Worm (Caenorhabditis elegans) whole organism, late embryonic: Measurements from ENCODE around the gene bcat-1.
A peak's percentile ranks its signal among the peaks of the same experiment; 100 is the strongest.

Source experiments
- C08G9.2 ChIP-seq: sonication (generic microtip); optimal IDR thresholded peaks from 2 replicates; lab custom pipeline; 2016; ENCODE audit warnings: mild to moderate bottlenecking, missing genetic modification characterization, moderate library complexity, missing compliant biosample characterization
- C38D4.7 ChIP-seq: fragments of 200-800 bp; sonication (Bioruptor generic); optimal IDR thresholded peaks from 2 replicates; lab custom pipeline; 2018; ENCODE audit warnings: mild to moderate bottlenecking, missing genetic modification characterization, moderate library complexity, missing compliant biosample characterization
- F13H6.1 ChIP-seq: sonication (generic microtip); optimal IDR thresholded peaks from 2 replicates; lab custom pipeline; 2016; ENCODE audit warnings: missing genetic modification characterization, missing compliant biosample characterization
- K02D7.2 ChIP-seq: sonication (generic microtip); optimal IDR thresholded peaks from 2 replicates; lab custom pipeline; 2017; ENCODE audit warnings: mild to moderate bottlenecking, missing genetic modification characterization, missing compliant biosample characterization
- K09A11.1 ChIP-seq: sonication (generic microtip); optimal IDR thresholded peaks from 2 replicates; lab custom pipeline; 2017; ENCODE audit warnings: antibody characterized with exemption, mild to moderate bottlenecking, missing genetic modification characterization, missing compliant biosample characterization; ENCODE audit not compliant: insufficient read depth
- T23F11.4 ChIP-seq: fragments of 200-800 bp; sonication (Bioruptor generic); optimal IDR thresholded peaks from 2 replicates; lab custom pipeline; 2018; ENCODE audit warnings: mild to moderate bottlenecking, missing genetic modification characterization, missing compliant biosample characterization
- Y22D7AL.16 ChIP-seq: sonication (generic microtip); optimal IDR thresholded peaks from 2 replicates; lab custom pipeline; 2016; ENCODE audit warnings: missing genetic modification characterization, missing compliant biosample characterization
- ama-1 ChIP-seq: fragments of 150-350 bp; optimal IDR thresholded peaks from 2 replicates; lab custom pipeline; 2014
- ceh-14 ChIP-seq: sonication (generic microtip); optimal IDR thresholded peaks from 2 replicates; lab custom pipeline; 2016; ENCODE audit warnings: missing genotype, missing genetic modification characterization, missing compliant biosample characterization
- ceh-18 ChIP-seq: sonication (generic microtip); optimal IDR thresholded peaks from 2 replicates; lab custom pipeline; 2016; ENCODE audit warnings: missing genetic modification characterization, missing compliant biosample characterization
- ceh-22 ChIP-seq: sonication (generic microtip); optimal IDR thresholded peaks from 2 replicates; lab custom pipeline; 2017; ENCODE audit warnings: missing biosample characterization, missing genetic modification characterization
- ceh-24 ChIP-seq: sonication (generic microtip); optimal IDR thresholded peaks from 2 replicates; lab custom pipeline; 2016; ENCODE audit warnings: mild to moderate bottlenecking, missing genetic modification characterization, missing compliant biosample characterization
- ceh-30 ChIP-seq: fragments of 150-350 bp; optimal IDR thresholded peaks from 2 replicates; lab custom pipeline; 2014; ENCODE audit warnings: missing biosample characterization, missing genetic modification characterization
- ceh-34 ChIP-seq: sonication (generic microtip); optimal IDR thresholded peaks from 2 replicates; lab custom pipeline; 2016; ENCODE audit warnings: mild to moderate bottlenecking, missing genetic modification characterization, missing compliant biosample characterization
- ceh-45 ChIP-seq: fragments of 200-800 bp; sonication (Bioruptor generic); IDR thresholded peaks from 2 replicates; pipeline ENCODE4 v1.3.6; 2022; ENCODE audit warnings: missing genetic modification reagents, missing genetic modification characterization, missing compliant biosample characterization
- che-1 ChIP-seq: sonication (generic microtip); optimal IDR thresholded peaks from 2 replicates; lab custom pipeline; 2016; ENCODE audit warnings: mild to moderate bottlenecking, missing genetic modification characterization, missing compliant biosample characterization
- dmd-4 ChIP-seq: sonication (generic microtip); optimal IDR thresholded peaks from 2 replicates; lab custom pipeline; 2016; ENCODE audit warnings: borderline replicate concordance, missing genetic modification characterization, missing compliant biosample characterization
- ets-4 ChIP-seq: sonication (generic microtip); optimal IDR thresholded peaks from 2 replicates; lab custom pipeline; 2016; ENCODE audit warnings: missing genetic modification characterization, missing compliant biosample characterization
- eyg-1 ChIP-seq: sonication (generic microtip); optimal IDR thresholded peaks from 2 replicates; lab custom pipeline; 2016; ENCODE audit warnings: missing genotype, missing genetic modification characterization, missing compliant biosample characterization
- fkh-10 ChIP-seq: fragments of 150-350 bp; optimal IDR thresholded peaks from 2 replicates; lab custom pipeline; 2014; ENCODE audit warnings: missing biosample characterization, missing genetic modification reagents, missing genetic modification characterization
- fkh-6 ChIP-seq: sonication (generic microtip); optimal IDR thresholded peaks from 2 replicates; lab custom pipeline; 2016; ENCODE audit warnings: missing genetic modification characterization, missing compliant biosample characterization
- hlh-13 ChIP-seq: fragments of 200-800 bp; sonication (Bioruptor generic); optimal IDR thresholded peaks from 2 replicates; lab custom pipeline; 2018; ENCODE audit warnings: mild to moderate bottlenecking, missing genetic modification characterization, missing compliant biosample characterization
- hlh-30 ChIP-seq: sonication (generic microtip); optimal IDR thresholded peaks from 2 replicates; lab custom pipeline; 2017; ENCODE audit warnings: antibody characterized with exemption, missing genetic modification characterization, missing compliant biosample characterization; ENCODE audit not compliant: insufficient read depth
- lim-6 ChIP-seq: sonication (generic microtip); optimal IDR thresholded peaks from 2 replicates; lab custom pipeline; 2016; ENCODE audit warnings: missing genetic modification characterization, missing compliant biosample characterization
- madf-2 ChIP-seq: sonication (generic microtip); optimal IDR thresholded peaks from 2 replicates; lab custom pipeline; 2017; ENCODE audit warnings: missing genetic modification characterization, missing compliant biosample characterization
- nhr-11 ChIP-seq: fragments of 150-350 bp; optimal IDR thresholded peaks from 2 replicates; lab custom pipeline; 2014; ENCODE audit warnings: missing biosample characterization, missing genetic modification characterization
- nhr-232 ChIP-seq: sonication (generic microtip); optimal IDR thresholded peaks from 2 replicates; lab custom pipeline; 2016; ENCODE audit warnings: missing genetic modification characterization, missing compliant biosample characterization
- pag-3 ChIP-seq: sonication (generic microtip); optimal IDR thresholded peaks from 2 replicates; lab custom pipeline; 2016; ENCODE audit warnings: missing compliant biosample characterization, missing genetic modification characterization, borderline replicate concordance
- pat-9 ChIP-seq: fragments of 200-800 bp; sonication (Bioruptor generic); optimal IDR thresholded peaks from 2 replicates; lab custom pipeline; 2018; ENCODE audit warnings: mild to moderate bottlenecking, missing genetic modification characterization, moderate library complexity, missing compliant biosample characterization
- pha-2 ChIP-seq: sonication (generic microtip); optimal IDR thresholded peaks from 2 replicates; lab custom pipeline; 2017; ENCODE audit warnings: mild to moderate bottlenecking, missing genetic modification characterization, missing compliant biosample characterization
- pha-4 ChIP-seq: fragments of 150-350 bp; optimal IDR thresholded peaks from 2 replicates; lab custom pipeline; 2018; ENCODE audit warnings: missing biosample characterization, missing genetic modification reagents, missing genetic modification characterization
- pros-1 ChIP-seq: fragments of 150-350 bp; optimal IDR thresholded peaks from 2 replicates; lab custom pipeline; 2014; ENCODE audit warnings: missing biosample characterization, missing genetic modification reagents, missing genetic modification characterization
- sdc-2 ChIP-seq: sonication (generic microtip); optimal IDR thresholded peaks from 2 replicates; lab custom pipeline; 2016; ENCODE audit warnings: missing genotype, missing genetic modification characterization, missing compliant biosample characterization
- sox-4 ChIP-seq: sonication (generic microtip); optimal IDR thresholded peaks from 2 replicates; lab custom pipeline; 2017; ENCODE audit warnings: mild to moderate bottlenecking, missing genetic modification characterization, inconsistent platforms, missing compliant biosample characterization
- tbx-2 ChIP-seq: sonication (generic microtip); optimal IDR thresholded peaks from 2 replicates; lab custom pipeline; 2016; ENCODE audit warnings: missing genetic modification characterization, missing compliant biosample characterization
- ttx-3 ChIP-seq: sonication (generic microtip); optimal IDR thresholded peaks from 2 replicates; lab custom pipeline; 2016; ENCODE audit warnings: missing genetic modification reagents, missing genetic modification characterization, missing compliant biosample characterization
- unc-3 ChIP-seq, 2 experiments: fragments of 200-800 bp in 1 of 2; sonication (Bioruptor generic) in 1 of 2; sonication (generic microtip) in 1 of 2; conservative IDR thresholded peaks in 1 of 2; optimal IDR thresholded peaks in 1 of 2; 2 replicates each; pipeline versions ENCODE4 v1.3.6 to Lab custom; 2016 to 2022; ENCODE audit warnings: missing compliant biosample characterization in 2 of 2, missing genetic modification characterization in 2 of 2, missing genetic modification reagents in 1 of 2
- unc-42 ChIP-seq: sonication (generic microtip); optimal IDR thresholded peaks from 2 replicates; lab custom pipeline; 2016; ENCODE audit warnings: missing genotype, missing genetic modification characterization, missing compliant biosample characterization
- unc-55 ChIP-seq: sonication (generic microtip); optimal IDR thresholded peaks from 2 replicates; lab custom pipeline; 2017; ENCODE audit warnings: missing biosample characterization, missing genetic modification reagents, missing genetic modification characterization
- unc-86 ChIP-seq: sonication (generic microtip); optimal IDR thresholded peaks from 2 replicates; lab custom pipeline; 2016; ENCODE audit warnings: missing genetic modification characterization, missing compliant biosample characterization
- zip-5 ChIP-seq: sonication (generic microtip); optimal IDR thresholded peaks from 2 replicates; lab custom pipeline; 2016; ENCODE audit warnings: missing genetic modification characterization, missing compliant biosample characterization

The bcat-1 gene

DNA sequence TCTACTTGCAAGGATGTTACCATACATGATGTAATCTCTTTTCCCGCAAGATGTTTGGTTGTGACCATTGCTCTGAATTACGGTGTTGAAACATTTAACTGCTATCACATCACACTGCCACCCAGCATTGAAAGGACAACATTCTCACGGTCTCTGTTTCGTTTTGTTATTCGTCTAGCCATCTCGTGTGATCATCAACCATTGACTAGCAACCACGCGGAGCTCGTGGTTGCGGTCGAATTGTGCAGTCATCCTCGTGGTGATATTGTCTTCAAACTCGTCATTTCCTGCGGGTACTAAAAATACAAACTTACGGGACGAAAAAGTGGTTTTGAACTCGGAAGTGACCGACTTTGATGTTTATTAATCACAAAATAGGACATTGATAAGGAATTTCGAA, 1.6 kb upstream of the bcat-1 start:
- TF ChIP-seq F13H6.1 (tag; lab: Kevin White, UChicago) (no peak), ama-1 (lab: Kevin White, UChicago) (no peak), ttx-3 (no peak), pat-9 (tag; lab: Kevin White, UChicago) (no peak), sdc-2 (tag; lab: Kevin White, UChicago) (no peak)

DNA sequence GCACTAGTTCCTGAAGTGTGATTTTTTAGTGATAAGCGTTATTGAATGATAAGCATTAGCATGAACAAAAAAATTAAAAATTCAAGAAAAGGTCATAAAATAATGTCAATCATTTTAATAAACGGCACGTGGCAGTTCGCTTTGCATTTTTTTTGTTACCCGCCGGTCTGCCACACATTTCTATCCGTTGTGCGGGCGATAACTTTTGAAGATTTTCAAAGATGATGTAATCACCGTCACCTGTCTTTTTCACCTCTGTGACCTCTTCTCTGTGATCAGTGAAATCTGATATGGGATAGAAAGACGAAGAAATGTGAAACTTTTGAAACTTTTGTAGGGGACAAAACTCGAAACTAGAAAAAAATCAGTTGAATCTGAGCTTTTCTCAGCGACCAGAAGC, 650 bp downstream of the bcat-1 start:
- no peak for TF ChIP-seq ceh-24 (tag; lab: Kevin White, UChicago)
- no peak for TF ChIP-seq pha-4 (tag; lab: Kevin White, UChicago)
- TF ChIP-seq C38D4.7 (GFP tag; lab: Kevin White, UChicago) = no peak
- TF ChIP-seq tbx-2 (tag; lab: Kevin White, UChicago) = no peak
- no peak for TF ChIP-seq K02D7.2 (tag; lab: Kevin White, UChicago)
- no peak for TF ChIP-seq fkh-10 (GFP tag; lab: Kevin White, UChicago)
- no peak for TF ChIP-seq pat-9 (tag; lab: Kevin White, UChicago)
- TF ChIP-seq unc-42 = no peak
- TF ChIP-seq eyg-1 (tag; lab: Kevin White, UChicago) = no peak
- TF ChIP-seq ceh-18 (tag; lab: Kevin White, UChicago) = no peak
- no peak for TF ChIP-seq ceh-30 (tag; lab: Kevin White, UChicago)
- TF ChIP-seq ceh-34 (tag; lab: Kevin White, UChicago) = no peak

DNA sequence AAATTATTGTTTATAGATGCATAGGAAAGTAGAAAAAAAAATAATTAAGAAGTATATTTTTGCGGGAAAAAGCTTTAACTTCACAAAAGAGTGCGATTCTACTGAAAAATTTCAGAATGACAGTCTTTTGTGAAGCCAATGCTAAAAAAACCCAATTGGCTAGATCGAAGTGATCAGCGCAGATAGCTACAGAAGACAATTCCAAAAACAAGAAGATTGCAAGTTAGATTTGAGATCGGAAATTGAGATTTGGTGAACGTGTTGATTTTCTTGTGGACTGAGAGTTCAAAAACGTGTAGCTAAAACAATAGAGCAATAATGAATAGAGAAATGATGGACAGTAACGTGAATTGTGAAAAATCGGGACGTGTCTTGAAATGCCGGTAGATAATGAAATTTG, 3.9 kb downstream of the bcat-1 start:
- no peak for TF ChIP-seq lim-6
- TF ChIP-seq dmd-4 (tag; lab: Kevin White, UChicago) = no peak
- no peak for TF ChIP-seq C08G9.2 (tag; lab: Kevin White, UChicago)

DNA sequence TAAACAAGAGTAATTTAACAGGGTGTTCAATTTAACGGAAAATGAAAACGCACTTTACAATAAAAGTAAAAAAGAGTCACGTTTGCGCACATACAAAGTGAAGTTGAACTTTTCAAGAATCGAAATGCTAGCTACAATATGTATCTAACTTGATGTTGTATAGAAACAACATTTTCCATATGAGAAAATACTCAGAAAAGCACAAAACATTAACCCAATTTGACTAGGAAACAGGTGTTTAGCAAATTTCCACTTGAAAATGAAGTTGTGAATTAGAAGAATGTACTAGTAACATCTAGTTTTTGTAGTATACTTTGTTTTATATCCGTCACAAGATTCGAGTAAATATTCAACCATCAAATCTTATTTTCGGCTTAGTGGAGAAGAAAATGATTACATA, 7.6 kb downstream of the bcat-1 start, which contains the start of gene gpc-1:
Gene gpc-1 (minus strand): TSS at position 117 of the 400 bp plus-strand sequence.
- TF ChIP-seq unc-86 (tag; lab: Kevin White, UChicago) (no peak), pag-3 (tag; lab: Kevin White, UChicago) (no peak), fkh-6 (tag; lab: Kevin White, UChicago) (no peak), hlh-13 (GFP tag; lab: Kevin White, UChicago) (no peak), unc-3 (GFP tag; conservative IDR thresholded peaks at IDR 0.05; lab: Robert Waterston, UW) (no peak), unc-3 (tag; optimal IDR thresholded peaks at IDR 0.05; lab: Kevin White, UChicago) (no peak), T23F11.4 (GFP tag; lab: Kevin White, UChicago) (no peak), ceh-30 (tag; lab: Kevin White, UChicago) (no peak), sox-4 (tag; lab: Kevin White, UChicago) (no peak), pha-4 (tag; lab: Kevin White, UChicago) (no peak), pha-2 (tag; lab: Kevin White, UChicago) (no peak), lim-6 (no peak)

DNA sequence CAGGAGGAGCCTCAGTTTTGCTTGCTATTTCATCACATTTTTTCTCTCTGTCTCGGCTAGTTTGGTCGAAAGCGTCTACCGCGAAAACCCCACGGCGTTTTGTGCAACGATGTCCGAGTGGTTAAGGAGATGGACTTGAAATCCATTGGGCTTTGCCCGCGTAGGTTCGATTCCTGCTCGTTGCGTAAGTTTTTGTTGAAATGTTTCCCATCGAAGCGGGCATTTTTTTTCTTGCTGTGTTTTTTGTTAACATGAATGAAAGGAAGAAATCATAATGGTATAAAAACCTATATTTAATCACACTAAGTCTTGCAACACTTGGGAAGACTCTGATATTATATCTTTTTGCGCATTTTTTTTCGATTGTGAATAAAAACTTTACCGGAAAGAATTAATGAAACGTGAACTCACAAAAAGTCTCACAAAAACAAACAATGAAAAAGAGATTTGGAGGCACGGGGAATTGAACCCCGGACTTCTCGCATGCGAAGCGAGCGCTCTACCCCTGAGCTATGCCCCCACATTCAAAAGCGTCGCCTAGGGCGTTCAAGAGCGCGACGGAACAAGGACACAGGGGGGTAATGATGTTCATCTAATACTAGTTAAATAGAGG, 12.7 kb downstream of the bcat-1 start:
- TF ChIP-seq pha-2 (tag; lab: Kevin White, UChicago) (peak; percentile 78), pros-1 (tag; lab: Kevin White, UChicago) (no peak), ceh-22 (tag; lab: Kevin White, UChicago) (no peak), pat-9 (tag; lab: Kevin White, UChicago) (peak; percentile 73), madf-2 (tag; lab: Kevin White, UChicago) (peak; percentile 64), nhr-11 (tag; lab: Kevin White, UChicago) (no peak), nhr-232 (tag; lab: Kevin White, UChicago) (peak; percentile 69), K02D7.2 (tag; lab: Kevin White, UChicago) (peak; percentile 75), tbx-2 (tag; lab: Kevin White, UChicago) (peak; percentile 69), che-1 (tag; lab: Kevin White, UChicago) (peak; percentile 84), hlh-30 (tag; lab: Kevin White, UChicago) (no peak), ceh-34 (tag; lab: Kevin White, UChicago) (peak; percentile 86), eyg-1 (tag; lab: Kevin White, UChicago) (peak; percentile 79), ets-4 (peak; percentile 67), T23F11.4 (GFP tag; lab: Kevin White, UChicago) (peak; percentile 52), K09A11.1 (tag; lab: Kevin White, UChicago) (peak; percentile 56), unc-55 (GFP tag; lab: Kevin White, UChicago) (no peak), unc-3 (GFP tag; conservative IDR thresholded peaks at IDR 0.05; lab: Robert Waterston, UW) (peak; percentile 63), unc-3 (tag; optimal IDR thresholded peaks at IDR 0.05; lab: Kevin White, UChicago) (peak; percentile 64), sox-4 (tag; lab: Kevin White, UChicago) (peak; percentile 74), C38D4.7 (GFP tag; lab: Kevin White, UChicago) (peak; percentile 78), ceh-14 (peak; percentile 35), Y22D7AL.16 (tag; lab: Kevin White, UChicago) (peak; percentile 65), zip-5 (tag; lab: Kevin White, UChicago) (peak; percentile 57), ceh-45 (GFP tag; lab: Robert Waterston, UW) (no peak)
